Worm (Caenorhabditis elegans): Measurements from ENCODE around the gene Y42G9A.1.

DNA sequence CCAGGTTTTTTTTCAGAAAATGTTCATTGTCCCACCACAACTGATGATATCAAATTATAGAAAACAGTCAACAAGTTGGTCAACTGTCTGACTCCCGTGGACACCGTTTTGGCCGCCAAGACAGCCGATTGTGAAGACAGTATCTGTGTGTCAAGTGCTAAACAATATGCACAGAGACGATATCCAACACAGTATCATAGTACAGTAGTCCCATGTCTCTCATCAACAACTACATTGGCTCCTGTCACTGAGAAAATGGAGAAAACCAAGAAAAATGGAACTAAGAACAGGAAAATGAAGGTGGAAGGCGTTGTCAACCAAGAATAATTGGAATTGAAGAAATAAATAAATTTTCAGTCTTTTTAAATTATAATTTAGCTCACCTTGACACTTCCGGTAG, 1.1 kb upstream of the Y42G9A.1 start:
- TF ChIP-seq zag-1 (tag; optimal IDR thresholded peaks at IDR 0.05): no peak
- no peak for TF ChIP-seq nhr-25 (tag; optimal IDR thresholded peaks at IDR 0.05; ENCODE audit: borderline replicate concordance, insufficient read depth)
- TF ChIP-seq mdl-1 (tag; optimal IDR thresholded peaks at IDR 0.05): no peak
- no peak for TF ChIP-seq T20F7.1 (GFP tag; optimal IDR thresholded peaks at IDR 0.05)
- no peak for TF ChIP-seq saeg-2 (GFP tag; IDR thresholded peaks at IDR 0.05)
- no peak for TF ChIP-seq F10B5.3 (tag; optimal IDR thresholded peaks at IDR 0.05)
- TF ChIP-seq pha-4 (GFP tag; IDR thresholded peaks at IDR 0.05): no peak
- no peak for TF ChIP-seq pha-4 (tag; optimal IDR thresholded peaks at IDR 0.05)
- no peak for TF ChIP-seq lsy-2 (tag; optimal IDR thresholded peaks at IDR 0.05)
- no peak for TF ChIP-seq ceh-82 (tag; optimal IDR thresholded peaks at IDR 0.05)
- no peak for TF ChIP-seq fos-1 (tag; optimal IDR thresholded peaks at IDR 0.05)

All from whole organism, L4 larva.